Worm (Caenorhabditis elegans): ENCODE data around the gene F53E2.2.

ce11 chrV:1521845-1522244 lies 47.0 kb downstream of the F53E2.2 start, which contains the start of gene str-240:
- TF ChIP-seq lin-13 (GFP tag; optimal IDR thresholded peaks at IDR 0.05) (no peak), sox-4 (tag; optimal IDR thresholded peaks at IDR 0.05) (no peak), egl-13 (tag; optimal IDR thresholded peaks at IDR 0.05) (no peak), ceh-63 (GFP tag; optimal IDR thresholded peaks at IDR 0.05) (no peak)

All from whole organism, L1 larva.